Fruit fly (Drosophila melanogaster) whole organism: Measurements from ENCODE around the gene Clic.

Source experiments
- Dll ChIP-seq: fragments of >200 bp; optimal IDR thresholded peaks from 2 replicates; lab custom pipeline; 2017
- EcR ChIP-seq, 2 experiments: fragments of >200 bp; optimal IDR thresholded peaks; 2 replicates each; lab custom pipeline; 2017; ENCODE audit warnings: missing biosample characterization in 2 of 2, missing genetic modification characterization in 2 of 2, missing genetic modification reagents in 2 of 2
- pan ChIP-seq: fragments of >200 bp; optimal IDR thresholded peaks from 2 replicates; lab custom pipeline; 2017
- psq ChIP-seq: fragments of >200 bp; optimal IDR thresholded peaks from 2 replicates; lab custom pipeline; 2017
- usp ChIP-seq: fragments of >200 bp; optimal IDR thresholded peaks from 2 replicates; lab custom pipeline; 2017; ENCODE audit warnings: missing biosample characterization, missing genetic modification characterization, mixed read lengths

DNA sequence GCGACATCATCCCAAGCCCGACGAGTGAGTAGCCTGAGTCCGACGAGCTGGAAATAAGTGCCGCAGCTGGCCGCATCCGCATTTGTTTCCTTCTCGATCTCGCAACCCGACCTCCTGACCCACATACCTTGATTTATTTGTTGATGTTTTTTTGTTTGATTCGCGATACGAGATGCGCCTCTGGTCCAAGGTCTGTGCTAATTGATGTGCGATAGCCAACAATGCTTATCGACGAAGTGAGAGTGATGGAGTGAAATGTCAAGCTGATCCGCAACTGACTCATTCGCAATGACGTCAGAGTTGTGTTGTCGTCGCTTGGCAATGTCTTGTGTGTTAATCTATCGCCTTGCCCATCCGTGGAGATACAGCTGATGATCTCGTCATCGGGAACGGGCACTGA, 17.7 kb downstream of the Clic start:
- TF ChIP-seq usp (GFP tag; lab: Kevin White, UChicago) (no peak), pan (lab: Kevin White, UChicago) (no peak), Dll (lab: Kevin White, UChicago) (no peak), psq (lab: Kevin White, UChicago) (no peak), EcR (GFP tag; optimal IDR thresholded peaks at IDR 0.05; lab: Kevin White, UChicago) (no peak)
